Worm (Caenorhabditis elegans) whole organism, L4 larva: ENCODE data around the gene F35D2.2.

Experiments
- D1046.2 ChIP-seq: fragments of 200-800 bp; sonication (Bioruptor generic); IDR thresholded peaks from 2 replicates; pipeline ENCODE4 v1.3.6; 2022; ENCODE audit warnings: missing genetic modification characterization, missing compliant biosample characterization
- F26F4.8 ChIP-seq: fragments of 200-800 bp; sonication (Bioruptor generic); conservative IDR thresholded peaks from 2 replicates; pipeline ENCODE4 v1.3.6; 2022; ENCODE audit warnings: missing genetic modification characterization, missing compliant biosample characterization
- F37D6.2 ChIP-seq: sonication (generic microtip); optimal IDR thresholded peaks from 2 replicates; lab custom pipeline; 2016; ENCODE audit warnings: mild to moderate bottlenecking, missing genetic modification characterization, missing compliant biosample characterization
- F49E8.2 ChIP-seq: sonication (generic microtip); optimal IDR thresholded peaks from 2 replicates; lab custom pipeline; 2016; ENCODE audit warnings: missing compliant biosample characterization, mild to moderate bottlenecking, missing genetic modification characterization, borderline replicate concordance
- Y48G9A.11 ChIP-seq: fragments of 200-800 bp; sonication (Bioruptor generic); IDR thresholded peaks from 2 replicates; pipeline ENCODE4 v1.3.6; 2022; ENCODE audit warnings: missing genetic modification reagents, missing genetic modification characterization, missing compliant biosample characterization
- aha-1 ChIP-seq: fragments of 150-350 bp; peaks from one replicate; lab custom pipeline; 2014; ENCODE audit warnings: missing biosample characterization, missing genetic modification characterization
- ceh-44 ChIP-seq: fragments of 200-800 bp; sonication (Bioruptor generic); IDR thresholded peaks from 2 replicates; pipeline ENCODE4 v1.3.6; 2022; ENCODE audit warnings: missing genetic modification reagents, missing genetic modification characterization, missing compliant biosample characterization
- ctbp-1 ChIP-seq: fragments of 200-800 bp; sonication (Bioruptor generic); IDR thresholded peaks from 2 replicates; pipeline ENCODE4 v1.3.6; 2022; ENCODE audit warnings: missing genetic modification reagents, missing genetic modification characterization, missing compliant biosample characterization
- daf-16 ChIP-seq, 3 experiments: sonication (generic microtip); optimal IDR thresholded peaks; 2 replicates each; lab custom pipeline; 2016 to 2017; ENCODE audit warnings: missing genetic modification characterization in 3 of 3, missing genetic modification reagents in 3 of 3, mild to moderate bottlenecking in 2 of 3, missing compliant biosample characterization in 2 of 3, missing biosample characterization in 1 of 3, moderate library complexity in 1 of 3
- daf-8 ChIP-seq: fragments of 200-800 bp; sonication (Bioruptor generic); IDR thresholded peaks from 2 replicates; pipeline ENCODE4 v1.3.6; 2022; ENCODE audit warnings: missing genetic modification characterization, missing compliant biosample characterization
- dmd-6 ChIP-seq: fragments of 200-800 bp; sonication (Bioruptor generic); IDR thresholded peaks from 2 replicates; pipeline ENCODE4 v1.3.6; 2022; ENCODE audit warnings: missing genetic modification reagents, missing genetic modification characterization, missing compliant biosample characterization
- dve-1 ChIP-seq: sonication (generic microtip); optimal IDR thresholded peaks from 2 replicates; lab custom pipeline; 2017; ENCODE audit warnings: antibody characterized with exemption, mild to moderate bottlenecking, missing genetic modification characterization, missing compliant biosample characterization; ENCODE audit not compliant: insufficient read depth
- hlh-30 ChIP-seq: sonication (generic microtip); optimal IDR thresholded peaks from 2 replicates; lab custom pipeline; 2017; ENCODE audit warnings: antibody characterized with exemption, mild to moderate bottlenecking, missing genetic modification characterization, missing compliant biosample characterization; ENCODE audit not compliant: insufficient read depth
- hmg-1.1 ChIP-seq: fragments of 200-800 bp; sonication (Bioruptor generic); IDR thresholded peaks from 2 replicates; pipeline ENCODE4 v1.3.6; 2022; ENCODE audit warnings: missing genetic modification reagents, missing genetic modification characterization, missing compliant biosample characterization
- lim-7 ChIP-seq: fragments of 200-800 bp; sonication (Bioruptor generic); IDR thresholded peaks from 2 replicates; pipeline ENCODE4 v1.3.6; 2022; ENCODE audit warnings: missing genetic modification characterization, missing compliant biosample characterization
- lsy-2 ChIP-seq, 2 experiments: fragments of 150-350 bp in 1 of 2; sonication (generic microtip) in 1 of 2; optimal IDR thresholded peaks; 2 replicates each; lab custom pipeline; 2014 to 2017; ENCODE audit warnings: missing biosample characterization in 2 of 2, missing genetic modification characterization in 2 of 2
- madf-9 ChIP-seq: fragments of 200-800 bp; sonication (Bioruptor generic); conservative IDR thresholded peaks from 2 replicates; pipeline ENCODE4 v1.3.6; 2022; ENCODE audit warnings: missing genetic modification reagents, missing genetic modification characterization, missing compliant biosample characterization
- mdl-1 ChIP-seq, 2 experiments: fragments of 150-350 bp in 1 of 2; sonication (generic microtip) in 1 of 2; optimal IDR thresholded peaks; 2 replicates each; lab custom pipeline; 2014 to 2017; ENCODE audit warnings: missing biosample characterization in 2 of 2, missing genetic modification characterization in 2 of 2
- mep-1 ChIP-seq: fragments of 150-350 bp; sonication (generic microtip); optimal IDR thresholded peaks from 3 replicates; lab custom pipeline; 2014; ENCODE audit warnings: missing biosample characterization, missing genetic modification characterization
- mes-2 ChIP-seq: sonication (generic microtip); optimal IDR thresholded peaks from 2 replicates; lab custom pipeline; 2016; ENCODE audit warnings: missing genotype, mild to moderate bottlenecking, missing genetic modification characterization, missing compliant biosample characterization; ENCODE audit not compliant: poor library complexity, severe bottlenecking
- mxl-3 ChIP-seq: fragments of 200-800 bp; sonication (Bioruptor generic); optimal IDR thresholded peaks from 2 replicates; lab custom pipeline; 2018; ENCODE audit warnings: mild to moderate bottlenecking, missing genetic modification characterization, missing compliant biosample characterization
- nhr-111 ChIP-seq: fragments of 200-800 bp; sonication (Bioruptor generic); optimal IDR thresholded peaks from 2 replicates; lab custom pipeline; 2018; ENCODE audit warnings: mild to moderate bottlenecking, missing genetic modification characterization, missing compliant biosample characterization
- nhr-237 ChIP-seq: sonication (generic microtip); optimal IDR thresholded peaks from 2 replicates; lab custom pipeline; 2017; ENCODE audit warnings: missing biosample characterization, missing genetic modification characterization
- nhr-28 ChIP-seq: fragments of 150-350 bp; optimal IDR thresholded peaks from 2 replicates; lab custom pipeline; 2014; ENCODE audit warnings: missing biosample characterization, missing genetic modification characterization
- pqm-1 ChIP-seq: sonication (generic microtip); optimal IDR thresholded peaks from 2 replicates; lab custom pipeline; 2017; ENCODE audit warnings: missing biosample characterization, missing genetic modification characterization
- spr-1 ChIP-seq: sonication (generic microtip); optimal IDR thresholded peaks from 2 replicates; lab custom pipeline; 2016; ENCODE audit warnings: mild to moderate bottlenecking, missing genetic modification characterization, missing compliant biosample characterization
- unc-62 ChIP-seq, 3 experiments: fragments of 150-350 bp in 1 of 3; sonication (generic microtip); optimal IDR thresholded peaks in 2 of 3; peaks in 1 of 3; 1 replicate in 1 of 3; 2 replicates in 2 of 3; lab custom pipeline; 2014 to 2017; ENCODE audit warnings: missing biosample characterization in 3 of 3, missing genetic modification characterization in 3 of 3, missing genetic modification reagents in 3 of 3, missing genotype in 1 of 3
- zag-1 ChIP-seq: fragments of 150-350 bp; optimal IDR thresholded peaks from 2 replicates; lab custom pipeline; 2014; ENCODE audit warnings: missing biosample characterization, missing genetic modification characterization
- zip-2 ChIP-seq: fragments of 150-350 bp; optimal IDR thresholded peaks from 2 replicates; lab custom pipeline; 2014; ENCODE audit warnings: missing biosample characterization, missing genetic modification characterization
- ztf-7 ChIP-seq: fragments of 150-350 bp; optimal IDR thresholded peaks from 2 replicates; lab custom pipeline; 2014; ENCODE audit warnings: missing biosample characterization, missing genetic modification characterization

F35D2.2 gene

DNA sequence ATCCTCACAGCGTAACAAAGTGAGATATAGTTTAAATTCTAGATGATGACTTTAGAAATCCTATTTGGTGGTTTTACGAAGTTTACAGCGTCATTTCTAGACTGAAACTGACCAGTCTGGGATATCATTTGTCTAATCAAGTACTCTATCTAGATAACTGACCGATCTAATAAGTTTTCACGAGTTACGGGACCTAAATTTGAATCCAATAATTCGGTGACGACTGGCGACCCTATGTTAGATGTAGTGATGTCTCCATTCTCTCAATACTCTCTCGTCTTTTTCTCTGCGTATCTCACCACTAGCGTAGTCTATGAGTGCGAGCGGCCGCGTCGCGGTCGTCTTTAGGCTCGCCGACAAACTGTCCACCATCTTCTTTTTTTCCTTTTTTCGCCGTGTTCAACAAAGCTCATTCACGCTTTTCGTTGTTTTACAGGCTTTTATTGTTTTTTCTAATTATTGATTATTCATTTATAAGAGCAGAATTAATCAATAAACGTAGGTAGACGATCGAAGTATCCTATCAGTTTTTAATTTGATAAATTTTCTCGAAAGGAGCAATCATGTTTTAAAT is 41.2 kb downstream of the F35D2.2 start (continued):
- TF ChIP-seq spr-1 (tag; lab: Kevin White, UChicago) (no peak), hmg-1.1 (GFP tag; lab: Robert Waterston, UW) (peak; percentile 47; the same call in 1 of the 2 replicates), zag-1 (tag; lab: Kevin White, UChicago) (no peak), mes-2 (tag; lab: Kevin White, UChicago) (peak; percentile 70), F49E8.2 (tag; lab: Kevin White, UChicago) (no peak), Y48G9A.11 (GFP tag; lab: Robert Waterston, UW) (no peak), nhr-237 (tag; lab: Kevin White, UChicago) (no peak), ztf-7 (tag; lab: Kevin White, UChicago) (no peak), mxl-3 (no peak), nhr-111 (GFP tag; lab: Kevin White, UChicago) (no peak)

DNA sequence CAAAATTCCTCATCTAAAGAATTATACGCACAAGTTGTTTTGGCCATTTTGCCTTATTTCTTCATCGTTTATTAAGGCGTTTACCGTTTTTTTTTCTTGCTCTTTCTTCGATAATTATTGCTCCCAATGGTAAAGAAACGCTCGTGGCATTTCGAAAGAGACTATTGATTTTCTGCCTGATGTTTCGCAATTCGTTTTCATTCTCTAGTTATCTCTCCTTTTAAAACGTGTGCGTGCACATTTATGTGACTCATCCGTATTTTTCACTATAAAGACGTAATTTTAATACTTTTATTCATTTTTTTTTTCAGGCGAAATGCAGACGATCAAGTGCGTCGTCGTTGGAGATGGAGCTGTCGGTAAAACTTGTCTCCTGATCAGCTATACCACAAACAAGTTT is 41.9 kb downstream of the F35D2.2 start, which contains the start of gene cdc-42:
TSS of gene cdc-42 (plus strand) at position 312 of the 400 bp plus-strand sequence.
- TF ChIP-seq lsy-2 (tag; optimal IDR thresholded peaks at IDR 0.05; lab: Kevin White, UChicago): peak in 1 of 2 experiments; percentile 6
- TF ChIP-seq hmg-1.1 (GFP tag; lab: Robert Waterston, UW): no peak
- TF ChIP-seq, all 104 proteins: peak for 1

DNA sequence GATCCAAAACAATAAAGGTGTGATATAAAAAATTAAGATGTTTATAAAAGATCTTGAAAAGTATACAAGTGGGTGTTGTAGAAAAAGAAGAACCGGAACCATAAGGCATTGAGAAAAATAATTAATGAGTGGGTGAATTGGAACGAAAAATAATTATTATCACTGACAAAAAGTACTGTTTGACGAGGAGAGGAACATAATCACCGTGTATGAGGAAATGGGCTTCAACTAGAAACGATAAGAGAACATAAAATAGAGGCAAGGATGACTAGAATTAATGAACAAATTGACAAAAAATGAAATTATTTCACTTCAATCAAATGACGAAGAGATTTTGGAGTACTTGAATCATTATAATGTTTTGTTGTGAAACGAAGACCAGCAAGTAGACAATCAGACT is 44.0 kb downstream of the F35D2.2 start:
- TF ChIP-seq ceh-44 (no peak), mep-1 (tag; lab: Kevin White, UChicago) (peak; percentile 11), lsy-2 (tag; optimal IDR thresholded peaks at IDR 0.05; lab: Kevin White, UChicago) (peak; percentile 4 to 23), nhr-28 (tag; lab: Kevin White, UChicago) (peak; percentile 72), F37D6.2 (tag; lab: Kevin White, UChicago) (no peak), daf-16 (GFP tag; optimal IDR thresholded peaks at IDR 0.05; lab: Kevin White, UChicago) (no peak), daf-16 (tag; optimal IDR thresholded peaks at IDR 0.05; lab: Kevin White, UChicago) (peak; percentile 18), aha-1 (tag; lab: Kevin White, UChicago) (peak; percentile 63), dmd-6 (GFP tag; lab: Robert Waterston, UW) (0 out of 2 replicates have a peak, but pooled peaks have one; percentile 19), zag-1 (tag; lab: Kevin White, UChicago) (no peak), pqm-1 (tag; lab: Kevin White, UChicago) (peak; percentile 92)

DNA sequence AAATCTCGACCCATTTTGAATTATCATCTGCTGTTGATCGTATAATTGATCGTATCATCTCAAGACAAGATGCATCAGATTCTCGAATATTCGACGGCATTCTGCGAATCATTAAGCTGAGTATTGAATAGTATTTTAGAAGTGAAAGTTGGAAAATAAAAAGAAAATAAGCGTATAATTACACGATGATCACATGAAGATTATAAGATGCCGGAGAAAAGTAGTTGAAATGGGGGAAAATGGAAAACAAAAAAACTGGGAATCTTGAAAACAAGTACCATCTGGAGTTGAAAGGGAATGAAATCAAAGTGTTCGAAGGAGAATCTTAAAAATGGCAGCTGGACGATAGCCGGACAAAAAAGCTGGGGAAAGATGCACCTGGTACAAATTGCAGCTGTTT is 46.2 kb downstream of the F35D2.2 start, which contains the start of gene R07G3.8:
TSS of gene R07G3.8 (minus strand) at position 101 of the 400 bp plus-strand sequence.
- no peak for TF ChIP-seq daf-16 (GFP tag; optimal IDR thresholded peaks at IDR 0.05; lab: Kevin White, UChicago)
- TF ChIP-seq daf-16 (tag; optimal IDR thresholded peaks at IDR 0.05; lab: Kevin White, UChicago): no peak

- TF ChIP-seq madf-9 (no peak), zip-2 (tag; lab: Kevin White, UChicago) (no peak), unc-62 (GFP tag; optimal IDR thresholded peaks at IDR 0.05 in 1 of 2; lab: Kevin White, UChicago) (peak in 1 of 2 experiments; percentile 70), unc-62 (tag; optimal IDR thresholded peaks at IDR 0.05; lab: Kevin White, UChicago) (no peak), D1046.2 (no peak), ctbp-1 (GFP tag; lab: Robert Waterston, UW) (no peak), hlh-30 (tag; lab: Kevin White, UChicago) (peak; percentile 57), daf-8 (GFP tag; lab: Robert Waterston, UW) (no peak), aha-1 (tag; lab: Kevin White, UChicago) (peak; percentile 20), F26F4.8 (GFP tag; lab: Robert Waterston, UW) (no peak), dve-1 (tag; lab: Kevin White, UChicago) (no peak), mdl-1 (tag; optimal IDR thresholded peaks at IDR 0.05; lab: Kevin White, UChicago) (peak in 1 of 2 experiments; percentile 19), lim-7 (GFP tag; lab: Robert Waterston, UW) (no peak)
These were observed 47.3 kb downstream of the F35D2.2 start for ce11 chrII:7621513-7621912.
